Worm (Caenorhabditis elegans): ENCODE measurements around the gene C40A11.3.

DNA sequence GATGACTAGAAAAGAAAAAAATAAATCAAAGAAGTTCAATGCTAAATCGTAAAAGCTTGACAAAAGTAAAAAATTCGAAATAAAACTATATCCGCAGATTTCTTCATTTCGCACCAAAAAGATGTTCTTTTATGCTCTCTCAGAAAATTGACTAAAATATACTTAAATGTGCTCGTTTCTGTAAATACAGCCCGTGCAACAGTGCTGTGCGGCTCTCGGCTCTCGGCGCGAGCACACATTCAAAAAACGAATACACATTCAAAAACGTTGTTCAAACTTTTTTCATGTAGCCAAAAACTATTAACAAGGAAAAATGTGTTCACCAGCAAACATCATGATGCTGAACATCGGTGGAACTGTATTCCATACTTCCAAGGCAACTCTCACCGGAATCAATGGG lies at the start of gene C40A11.3:
- TF ChIP-seq ama-1 (optimal IDR thresholded peaks at IDR 0.05) (no peak), zag-1 (tag; optimal IDR thresholded peaks at IDR 0.05) (no peak), pha-4 (tag; optimal IDR thresholded peaks at IDR 0.05) (no peak)
